Worm (Caenorhabditis elegans): ENCODE measurements around the gene clec-138.

- TF ChIP-seq sea-1 (GFP tag; conservative IDR thresholded peaks at IDR 0.05), result no peak
- no peak for TF ChIP-seq B0310.2 (tag; optimal IDR thresholded peaks at IDR 0.05)
- no peak for TF ChIP-seq flt-1 (GFP tag; IDR thresholded peaks at IDR 0.05)
- TF ChIP-seq ama-1 (optimal IDR thresholded peaks at IDR 0.05), result no peak
- no peak for TF ChIP-seq ceh-36 (tag; optimal IDR thresholded peaks at IDR 0.05)
- no peak for TF ChIP-seq ceh-13 (GFP tag; optimal IDR thresholded peaks at IDR 0.05)
- TF ChIP-seq hnd-1 (tag; optimal IDR thresholded peaks at IDR 0.05), result no peak
Observed at ce11 chrII:4597441-4597840, 22.2 kb downstream of the clec-138 start.

Data from whole organism, early embryonic.